Worm (Caenorhabditis elegans): ENCODE data around the gene srh-252.

Gene srh-252

ce11 chrV:17243016-17243415 lies 19.8 kb upstream of the srh-252 start:
- TF ChIP-seq blmp-1 (tag; optimal IDR thresholded peaks at IDR 0.05) = no peak
- no peak for TF ChIP-seq nhr-12 (tag; optimal IDR thresholded peaks at IDR 0.05)
- no peak for TF ChIP-seq ceh-88 (GFP tag; IDR thresholded peaks at IDR 0.05)
- no peak for TF ChIP-seq fkh-4 (tag; optimal IDR thresholded peaks at IDR 0.05; ENCODE audit: borderline replicate concordance)
- no peak for TF ChIP-seq nhr-11 (tag; optimal IDR thresholded peaks at IDR 0.05)
- TF ChIP-seq C04F5.9 (tag; optimal IDR thresholded peaks at IDR 0.05) = no peak
- TF ChIP-seq elt-3 (tag; optimal IDR thresholded peaks at IDR 0.05) = no peak
- TF ChIP-seq efl-3 (GFP tag; optimal IDR thresholded peaks at IDR 0.05) = no peak
- TF ChIP-seq tlp-1 (tag; optimal IDR thresholded peaks at IDR 0.05) = peak; percentile 48
- peak; percentile 79 for TF ChIP-seq elt-2 (tag; optimal IDR thresholded peaks at IDR 0.05)

- TF ChIP-seq unc-98 (GFP tag; IDR thresholded peaks at IDR 0.05) = no peak
- no peak for TF ChIP-seq nhr-84 (tag; optimal IDR thresholded peaks at IDR 0.05)
These were observed 19.3 kb upstream of the srh-252 start, which contains the start of gene Y68A4B.3 for ce11 chrV:17242552-17242951. Gene Y68A4B.3 (minus strand): TSS chrV:17242652.

DNA sequence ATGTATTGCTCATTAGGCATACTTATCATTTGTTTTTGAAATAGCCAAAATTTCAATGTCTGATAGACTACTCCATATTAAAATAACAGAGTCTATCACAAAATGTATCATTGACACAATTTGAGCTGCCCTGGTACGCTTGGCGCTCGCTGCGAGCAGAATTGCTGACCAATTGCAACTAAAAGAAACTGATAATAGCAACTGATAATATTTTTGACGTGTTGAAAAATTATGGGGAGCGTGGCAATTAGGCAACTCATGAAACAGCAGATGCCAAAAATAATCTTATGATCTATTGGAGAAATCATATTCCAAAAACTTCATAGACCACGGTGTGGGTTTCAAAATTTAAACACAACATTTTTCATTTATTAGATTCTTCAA lies 18.1 kb upstream of the srh-252 start:
- TF ChIP-seq dpl-1 (GFP tag; optimal IDR thresholded peaks at IDR 0.05) = no peak
- no peak for TF ChIP-seq irx-1 (tag; optimal IDR thresholded peaks at IDR 0.05)
- TF ChIP-seq vab-15 (tag; optimal IDR thresholded peaks at IDR 0.05) = no peak
- TF ChIP-seq dsc-1 (tag; optimal IDR thresholded peaks at IDR 0.05) = no peak
- TF ChIP-seq zip-4 (GFP tag; optimal IDR thresholded peaks at IDR 0.05) = no peak
- TF ChIP-seq elt-2 (tag; optimal IDR thresholded peaks at IDR 0.05) = peak; percentile 95
- TF ChIP-seq efl-3 (GFP tag; optimal IDR thresholded peaks at IDR 0.05) = no peak

ce11 chrV:17240579-17241277 lies 17.5 kb upstream of the srh-252 start:
- no peak for TF ChIP-seq zip-4 (GFP tag; optimal IDR thresholded peaks at IDR 0.05)
- peak; percentile 73 for TF ChIP-seq elt-2 (tag; optimal IDR thresholded peaks at IDR 0.05)
- no peak for TF ChIP-seq fkh-4 (tag; optimal IDR thresholded peaks at IDR 0.05; ENCODE audit: borderline replicate concordance)

- TF ChIP-seq lin-35 (GFP tag; optimal IDR thresholded peaks at IDR 0.05) (peak in 1 of 2 experiments; percentile 2), irx-1 (tag; optimal IDR thresholded peaks at IDR 0.05) (no peak), elt-2 (tag; optimal IDR thresholded peaks at IDR 0.05) (peak; percentile 94), jun-1 (tag; optimal IDR thresholded peaks at IDR 0.05) (peak; percentile 12), pqm-1 (tag; optimal IDR thresholded peaks at IDR 0.05) (peak; percentile 1), mdl-1 (tag; optimal IDR thresholded peaks at IDR 0.05) (no peak), nhr-237 (tag; optimal IDR thresholded peaks at IDR 0.05) (no peak), fkh-10 (GFP tag; optimal IDR thresholded peaks at IDR 0.05) (no peak), unc-130 (tag; optimal IDR thresholded peaks at IDR 0.05) (no peak), lin-14 (GFP tag; optimal IDR thresholded peaks at IDR 0.05) (peak; percentile 17), ama-1 (optimal IDR thresholded peaks at IDR 0.05) (no peak), ceh-82 (tag; optimal IDR thresholded peaks at IDR 0.05) (no peak), fos-1 (tag; optimal IDR thresholded peaks at IDR 0.05) (no peak), pax-3 (tag; optimal IDR thresholded peaks at IDR 0.05) (no peak), snpc-4 (tag; optimal IDR thresholded peaks at IDR 0.05) (no peak)
These were observed 15.6 kb upstream of the srh-252 start, which contains the start of gene T19C9.8 for ce11 chrV:17238799-17239198. Gene T19C9.8 (plus strand): TSS chrV:17239097.

- TF ChIP-seq hlh-17 (GFP tag; optimal IDR thresholded peaks at IDR 0.05; ENCODE audit: borderline replicate concordance) (no peak), nhr-85 (tag) (peak; percentile 28), nhr-12 (tag; optimal IDR thresholded peaks at IDR 0.05) (no peak), xbp-1 (tag; optimal IDR thresholded peaks at IDR 0.05) (no peak), skn-1 (tag; optimal IDR thresholded peaks at IDR 0.05) (no peak), ceh-63 (GFP tag; optimal IDR thresholded peaks at IDR 0.05) (no peak), fos-1 (tag; optimal IDR thresholded peaks at IDR 0.05) (no peak), nhr-237 (tag; optimal IDR thresholded peaks at IDR 0.05) (no peak), jun-1 (tag; optimal IDR thresholded peaks at IDR 0.05) (no peak), lin-14 (GFP tag; optimal IDR thresholded peaks at IDR 0.05) (peak; percentile 40), ztf-4 (tag; optimal IDR thresholded peaks at IDR 0.05) (no peak), pax-3 (tag; optimal IDR thresholded peaks at IDR 0.05) (no peak), nhr-76 (tag; optimal IDR thresholded peaks at IDR 0.05) (no peak), lir-3 (tag; optimal IDR thresholded peaks at IDR 0.05; ENCODE audit: poor library complexity) (no peak), ceh-82 (tag; optimal IDR thresholded peaks at IDR 0.05) (no peak)
These were observed 13.1 kb upstream of the srh-252 start, which contains the start of gene T19C9.10 for ce11 chrV:17236345-17236744. Gene T19C9.10 (plus strand): TSS chrV:17236592.
